Worm (Caenorhabditis elegans): ENCODE data around the gene ZK742.6.

The ZK742.6 gene

DNA sequence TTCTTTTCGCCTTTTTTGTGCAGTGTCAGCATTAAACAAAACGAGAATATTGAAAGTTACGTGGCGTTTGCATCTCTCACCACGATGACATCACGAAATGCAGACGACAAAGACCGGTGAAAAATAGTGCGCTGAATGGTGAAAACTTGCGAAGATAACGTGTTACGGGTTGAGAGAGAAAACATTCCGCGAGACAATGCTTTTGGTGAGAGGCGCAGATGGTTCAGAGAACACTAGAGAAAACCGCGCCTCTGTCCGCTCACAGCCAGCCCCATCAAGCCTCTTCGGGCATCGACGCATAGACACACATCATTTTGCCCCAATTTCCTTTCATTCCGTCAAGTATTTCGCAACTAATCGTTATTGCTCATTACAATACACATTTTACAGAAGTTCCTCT lies 39.9 kb upstream of the ZK742.6 start, which contains the start of the genes C37C3.9 and C37C3.18:
TSS of gene C37C3.9 (minus strand) at position 98 of the 400 bp plus-strand sequence.
TSS of gene C37C3.18 (plus strand) at position 391 of the 400 bp plus-strand sequence.
- peak; percentile 22 for TF ChIP-seq R02D3.7 (tag; optimal IDR thresholded peaks at IDR 0.05)
- TF ChIP-seq jun-1 (tag; optimal IDR thresholded peaks at IDR 0.05), result peak; percentile 85
- no peak for TF ChIP-seq nhr-11 (tag; optimal IDR thresholded peaks at IDR 0.05)
- TF ChIP-seq lin-15B (tag; optimal IDR thresholded peaks at IDR 0.05), result peak; percentile 48
- peak; percentile 39 for TF ChIP-seq lsy-12 (tag; optimal IDR thresholded peaks at IDR 0.05)
- no peak for TF ChIP-seq ceh-9 (tag; optimal IDR thresholded peaks at IDR 0.05)
- peak; percentile 75 for TF ChIP-seq nhr-23 (tag; optimal IDR thresholded peaks at IDR 0.05)
- TF ChIP-seq pqm-1 (tag; optimal IDR thresholded peaks at IDR 0.05), result peak; percentile 22
- TF ChIP-seq tbx-2 (tag; optimal IDR thresholded peaks at IDR 0.05), result peak; percentile 17
- no peak for TF ChIP-seq ama-1 (optimal IDR thresholded peaks at IDR 0.05)
- peak; percentile 80 for TF ChIP-seq lin-39 (tag; optimal IDR thresholded peaks at IDR 0.05)
- peak; percentile 51 for TF ChIP-seq egl-27 (tag; optimal IDR thresholded peaks at IDR 0.05)
- TF ChIP-seq unc-62 (GFP tag; optimal IDR thresholded peaks at IDR 0.05), result peak; percentile 48
- peak; percentile 80 for TF ChIP-seq nfya-1 (tag; optimal IDR thresholded peaks at IDR 0.05; ENCODE audit: insufficient read depth)
- TF ChIP-seq fos-1 (tag; optimal IDR thresholded peaks at IDR 0.05), result no peak
- no peak for TF ChIP-seq nhr-237 (tag; optimal IDR thresholded peaks at IDR 0.05)
- no peak for TF ChIP-seq ztf-11 (tag; optimal IDR thresholded peaks at IDR 0.05)
- peak; percentile 50 for TF ChIP-seq nhr-43 (tag; optimal IDR thresholded peaks at IDR 0.05; ENCODE audit: poor library complexity, severe bottlenecking)
- TF ChIP-seq zag-1 (tag; optimal IDR thresholded peaks at IDR 0.05), result no peak
- no peak for TF ChIP-seq nhr-12 (tag; optimal IDR thresholded peaks at IDR 0.05)
- peak; percentile 74 for TF ChIP-seq nhr-25 (tag; optimal IDR thresholded peaks at IDR 0.05)
- peak; percentile 87 for TF ChIP-seq hmg-11 (tag; optimal IDR thresholded peaks at IDR 0.05)
- peak; percentile 57 for TF ChIP-seq egl-5 (tag; optimal IDR thresholded peaks at IDR 0.05)
- peak; percentile 68 for TF ChIP-seq elt-2 (tag; optimal IDR thresholded peaks at IDR 0.05)
- no peak for TF ChIP-seq fkh-2 (tag; optimal IDR thresholded peaks at IDR 0.05)
- peak; percentile 90 for TF ChIP-seq snpc-4 (tag; optimal IDR thresholded peaks at IDR 0.05)
- peak; percentile 93 for TF ChIP-seq skn-1 (tag; optimal IDR thresholded peaks at IDR 0.05)
- peak; percentile 90 for TF ChIP-seq pha-4 (tag; optimal IDR thresholded peaks at IDR 0.05)
- TF ChIP-seq elt-1 (tag; optimal IDR thresholded peaks at IDR 0.05), result peak; percentile 22
- no peak for TF ChIP-seq mdl-1 (tag; optimal IDR thresholded peaks at IDR 0.05)
- TF ChIP-seq ceh-82 (tag; optimal IDR thresholded peaks at IDR 0.05), result peak; percentile 0
- TF ChIP-seq fkh-10 (GFP tag; optimal IDR thresholded peaks at IDR 0.05), result peak; percentile 44
- TF ChIP-seq ceh-28 (tag; optimal IDR thresholded peaks at IDR 0.05), result peak; percentile 71

DNA sequence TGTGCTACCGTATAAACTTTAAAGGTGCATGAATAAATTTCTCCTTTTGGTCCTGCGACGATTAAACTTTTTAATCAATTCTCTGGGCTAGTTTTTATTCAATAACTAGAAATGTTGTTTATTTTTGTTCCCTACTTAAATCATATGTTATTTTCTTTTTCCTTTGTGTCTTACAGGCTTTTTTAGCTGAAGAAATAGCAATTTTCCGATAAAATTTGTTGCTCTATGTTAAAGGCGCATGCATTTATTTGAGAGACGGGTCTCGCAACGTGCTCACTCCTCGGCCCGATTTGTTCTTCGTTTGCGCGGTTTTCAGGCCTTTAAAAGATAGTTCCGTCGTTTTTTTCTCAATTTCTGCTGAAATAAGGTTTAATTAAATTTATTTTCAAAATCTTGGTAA lies 39.2 kb upstream of the ZK742.6 start:
- TF ChIP-seq hmg-11 (tag; optimal IDR thresholded peaks at IDR 0.05) (peak; percentile 19), ceh-28 (tag; optimal IDR thresholded peaks at IDR 0.05) (no peak), snpc-4 (tag; optimal IDR thresholded peaks at IDR 0.05) (peak; percentile 19), pha-4 (tag; optimal IDR thresholded peaks at IDR 0.05) (peak; percentile 29), lin-15B (tag; optimal IDR thresholded peaks at IDR 0.05) (peak; percentile 14), nfya-1 (tag; optimal IDR thresholded peaks at IDR 0.05; ENCODE audit: insufficient read depth) (peak; percentile 26), ama-1 (optimal IDR thresholded peaks at IDR 0.05) (no peak)

DNA sequence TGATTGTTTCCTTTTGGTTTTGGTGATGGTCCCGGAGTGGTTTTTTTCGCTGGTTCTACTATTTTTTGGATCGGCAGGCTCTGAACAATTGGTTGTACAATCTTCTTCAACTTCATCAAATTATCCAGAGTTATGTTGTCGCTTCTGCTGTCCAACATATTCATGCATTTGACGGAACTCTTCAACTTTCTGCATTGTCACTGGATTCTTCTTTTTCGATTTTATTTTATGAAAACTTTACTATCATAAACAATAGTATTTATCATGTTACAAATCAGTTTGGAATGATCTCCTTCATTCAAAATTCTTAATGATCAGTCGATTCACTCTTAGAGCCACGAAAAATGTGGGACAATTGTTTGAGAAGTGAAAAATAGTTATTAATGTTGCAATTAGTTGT lies 37.3 kb upstream of the ZK742.6 start:
- TF ChIP-seq tbx-2 (tag; optimal IDR thresholded peaks at IDR 0.05), result no peak
- TF ChIP-seq pqm-1 (tag; optimal IDR thresholded peaks at IDR 0.05), result no peak
- no peak for TF ChIP-seq ztf-11 (tag; optimal IDR thresholded peaks at IDR 0.05)
- no peak for TF ChIP-seq ztf-4 (tag; optimal IDR thresholded peaks at IDR 0.05)
- TF ChIP-seq fos-1 (tag; optimal IDR thresholded peaks at IDR 0.05), result no peak
- no peak for TF ChIP-seq unc-62 (GFP tag; optimal IDR thresholded peaks at IDR 0.05)
- no peak for TF ChIP-seq snpc-4 (tag; optimal IDR thresholded peaks at IDR 0.05)
- no peak for TF ChIP-seq zag-1 (tag; optimal IDR thresholded peaks at IDR 0.05)
- no peak for TF ChIP-seq fkh-10 (GFP tag; optimal IDR thresholded peaks at IDR 0.05)
- TF ChIP-seq nfya-1 (tag; optimal IDR thresholded peaks at IDR 0.05; ENCODE audit: insufficient read depth), result no peak
- TF ChIP-seq unc-39 (tag; optimal IDR thresholded peaks at IDR 0.05), result no peak
- TF ChIP-seq hmg-11 (tag; optimal IDR thresholded peaks at IDR 0.05), result no peak
- TF ChIP-seq ceh-16 (tag; optimal IDR thresholded peaks at IDR 0.05), result no peak
- TF ChIP-seq ama-1 (optimal IDR thresholded peaks at IDR 0.05), result no peak
- TF ChIP-seq nhr-11 (tag; optimal IDR thresholded peaks at IDR 0.05), result no peak
- TF ChIP-seq mml-1 (tag; optimal IDR thresholded peaks at IDR 0.05), result no peak

- TF ChIP-seq nhr-76 (tag; optimal IDR thresholded peaks at IDR 0.05), result no peak
- TF ChIP-seq zag-1 (tag; optimal IDR thresholded peaks at IDR 0.05), result no peak
- TF ChIP-seq lin-39 (tag; optimal IDR thresholded peaks at IDR 0.05), result no peak
- peak; percentile 31 for TF ChIP-seq elt-2 (tag; optimal IDR thresholded peaks at IDR 0.05)
- no peak for TF ChIP-seq daf-12 (tag; optimal IDR thresholded peaks at IDR 0.05)
- TF ChIP-seq nhr-25 (tag; optimal IDR thresholded peaks at IDR 0.05), result no peak
- no peak for TF ChIP-seq mml-1 (tag; optimal IDR thresholded peaks at IDR 0.05)
- TF ChIP-seq ztf-11 (tag; optimal IDR thresholded peaks at IDR 0.05), result no peak
- TF ChIP-seq hmg-11 (tag; optimal IDR thresholded peaks at IDR 0.05), result peak; percentile 38
- no peak for TF ChIP-seq ztf-4 (tag; optimal IDR thresholded peaks at IDR 0.05)
- no peak for TF ChIP-seq pqm-1 (tag; optimal IDR thresholded peaks at IDR 0.05)
- no peak for TF ChIP-seq nhr-237 (tag; optimal IDR thresholded peaks at IDR 0.05)
- no peak for TF ChIP-seq egl-27 (tag; optimal IDR thresholded peaks at IDR 0.05)
- no peak for TF ChIP-seq aly-2 (tag; optimal IDR thresholded peaks at IDR 0.05)
- no peak for TF ChIP-seq ceh-9 (tag; optimal IDR thresholded peaks at IDR 0.05)
- no peak for TF ChIP-seq elt-3 (tag; optimal IDR thresholded peaks at IDR 0.05)
- no peak for TF ChIP-seq unc-62 (GFP tag; optimal IDR thresholded peaks at IDR 0.05)
- no peak for TF ChIP-seq eor-1 (tag; optimal IDR thresholded peaks at IDR 0.05)
- TF ChIP-seq ama-1 (optimal IDR thresholded peaks at IDR 0.05), result peak; percentile 8
- TF ChIP-seq sea-2 (GFP tag; optimal IDR thresholded peaks at IDR 0.05), result no peak
- no peak for TF ChIP-seq ceh-28 (tag; optimal IDR thresholded peaks at IDR 0.05)
- TF ChIP-seq fkh-2 (tag; optimal IDR thresholded peaks at IDR 0.05), result no peak
- peak; percentile 45 for TF ChIP-seq pha-4 (tag; optimal IDR thresholded peaks at IDR 0.05)
- no peak for TF ChIP-seq nhr-67 (tag; optimal IDR thresholded peaks at IDR 0.05)
- no peak for TF ChIP-seq nfya-1 (tag; optimal IDR thresholded peaks at IDR 0.05; ENCODE audit: insufficient read depth)
Measured at ce11 chrV:7848251-7848650, 33.5 kb upstream of the ZK742.6 start.
